Worm (Caenorhabditis elegans) whole organism, L4/young adult: Measurements from ENCODE around the gene nos-3.
A peak's percentile ranks its signal among the peaks of the same experiment; 100 is the strongest.
"Not testable (repeated sequence)": the region's sequence is repeated elsewhere in the genome, so short reads cannot be mapped to it uniquely, and the experiment has no call there.

Source experiments
- W03F9.2 ChIP-seq: fragments of 150-350 bp; optimal IDR thresholded peaks from 2 replicates; lab custom pipeline; 2014; ENCODE audit warnings: missing biosample characterization, missing genetic modification characterization
- dao-5 ChIP-seq: sonication (generic microtip); optimal IDR thresholded peaks from 2 replicates; lab custom pipeline; 2016; ENCODE audit warnings: missing genotype, missing genetic modification characterization, moderate library complexity, missing compliant biosample characterization
- him-1 ChIP-seq: sonication (generic microtip); optimal IDR thresholded peaks from 2 replicates; lab custom pipeline; 2016; ENCODE audit warnings: missing genotype, missing genetic modification reagents, missing genetic modification characterization, missing compliant biosample characterization

The nos-3 gene

ce11 chrII:9746069-9746468, at the start of gene nos-3, which contains the start of gene Y53C12B.1:
nos-3 (plus strand) TSS chrII:9746316.
Y53C12B.1 (minus strand) TSS chrII:9746078.
- no peak for TF ChIP-seq dao-5 (tag; lab: Kevin White, UChicago)
- peak; percentile 85 for TF ChIP-seq W03F9.2
- TF ChIP-seq him-1 (tag; lab: Kevin White, UChicago): peak; percentile 14

- TF ChIP-seq W03F9.2 (no peak), him-1 (tag; lab: Kevin White, UChicago) (no peak), dao-5 (tag; lab: Kevin White, UChicago) (no peak)
These were observed 45.8 kb upstream of the nos-3 start, which contains the start of the genes Y53C12A.8 and Y53C12A.7 for ce11 chrII:9700363-9700762. Y53C12A.8 (minus strand) TSS chrII:9700463. Y53C12A.7 (plus strand) TSS chrII:9700543.

ce11 chrII:9703601-9704000, 42.5 kb upstream of the nos-3 start, which contains the start of gene mop-25.2:
mop-25.2 (minus strand) TSS chrII:9703701.
- no peak for TF ChIP-seq dao-5 (tag; lab: Kevin White, UChicago)
- TF ChIP-seq him-1 (tag; lab: Kevin White, UChicago): no peak
- no peak for TF ChIP-seq W03F9.2

- TF ChIP-seq dao-5 (tag; lab: Kevin White, UChicago) (no peak), him-1 (tag; lab: Kevin White, UChicago) (no peak), W03F9.2 (no peak)
These were observed 41.4 kb upstream of the nos-3 start, which contains the start of gene Y53C12A.10 for ce11 chrII:9704746-9705145. Y53C12A.10 (minus strand) TSS chrII:9704846.

- TF ChIP-seq W03F9.2 (peak; percentile 48), him-1 (tag; lab: Kevin White, UChicago) (no peak), dao-5 (tag; lab: Kevin White, UChicago) (no peak)
These were observed 39.9 kb upstream of the nos-3 start, which contains the start of gene Y53C12A.3 for ce11 chrII:9706207-9706606. Y53C12A.3 (minus strand) TSS chrII:9706240.

- TF ChIP-seq W03F9.2 (no peak), him-1 (tag; lab: Kevin White, UChicago) (no peak), dao-5 (tag; lab: Kevin White, UChicago) (no peak)
These were observed 37.2 kb upstream of the nos-3 start, which contains the start of gene glt-5 for ce11 chrII:9708835-9709299. glt-5 (minus strand) TSS chrII:9708885.

ce11 chrII:9713083-9713482, 33.0 kb upstream of the nos-3 start:
- TF ChIP-seq him-1 (tag; lab: Kevin White, UChicago) (no peak), dao-5 (tag; lab: Kevin White, UChicago) (no peak), W03F9.2 (no peak)

- TF ChIP-seq W03F9.2 (peak; percentile 79), dao-5 (tag; lab: Kevin White, UChicago) (no peak)
These were observed 29.6 kb upstream of the nos-3 start, which contains the start of gene wee-1.3 for ce11 chrII:9716417-9717039. wee-1.3 (minus strand) TSS chrII:9716467.

- TF ChIP-seq dao-5 (tag; lab: Kevin White, UChicago) (no peak), him-1 (tag; lab: Kevin White, UChicago) (no peak), W03F9.2 (no peak)
These were observed 28.2 kb upstream of the nos-3 start, which contains the start of gene Y53C12A.6 for ce11 chrII:9717904-9718303. Y53C12A.6 (minus strand) TSS chrII:9718004.

ce11 chrII:9718631-9719252, 27.4 kb upstream of the nos-3 start, which contains the start of gene Y53C12A.11:
Y53C12A.11 (minus strand) TSS chrII:9718698.
- not testable (repeated sequence) for TF ChIP-seq W03F9.2; dao-5 (tag; lab: Kevin White, UChicago); him-1 (tag; lab: Kevin White, UChicago)

ce11 chrII:9724464-9724863, 21.7 kb upstream of the nos-3 start, which contains the start of gene cutl-2:
cutl-2 (minus strand) TSS chrII:9724673.
- no peak for TF ChIP-seq dao-5 (tag; lab: Kevin White, UChicago)
- no peak for TF ChIP-seq W03F9.2
- TF ChIP-seq him-1 (tag; lab: Kevin White, UChicago): no peak

ce11 chrII:9725056-9725455, 21.1 kb upstream of the nos-3 start:
- no peak for TF ChIP-seq W03F9.2
- no peak for TF ChIP-seq dao-5 (tag; lab: Kevin White, UChicago)
- no peak for TF ChIP-seq him-1 (tag; lab: Kevin White, UChicago)

ce11 chrII:9727192-9727699, 18.9 kb upstream of the nos-3 start:
- TF ChIP-seq W03F9.2: no peak

ce11 chrII:9728506-9728905, 17.6 kb upstream of the nos-3 start:
- TF ChIP-seq dao-5 (tag; lab: Kevin White, UChicago) (no peak), W03F9.2 (no peak), him-1 (tag; lab: Kevin White, UChicago) (no peak)
